Worm (Caenorhabditis elegans): ENCODE measurements around the gene glb-19.
A peak's percentile ranks its signal among the peaks of the same experiment; 100 is the strongest.

glb-19 gene

ce11 chrIV:10666523-10666922, 12.6 kb upstream of the glb-19 start, which contains the start of gene epi-1:
TSS of gene epi-1 (plus strand) at chrIV:10666823.
- TF ChIP-seq unc-42 (tag; optimal IDR thresholded peaks at IDR 0.05): no peak
- TF ChIP-seq hlh-8 (tag; optimal IDR thresholded peaks at IDR 0.05): peak; percentile 2
- no peak for TF ChIP-seq zip-5 (tag; optimal IDR thresholded peaks at IDR 0.05)
- TF ChIP-seq ahr-1 (tag; optimal IDR thresholded peaks at IDR 0.05): no peak

ce11 chrIV:10664134-10664533, 10.2 kb upstream of the glb-19 start, which contains the start of gene K08C7.7:
TSS of gene K08C7.7 (plus strand) at chrIV:10664434.
- TF ChIP-seq nfya-1 (tag; optimal IDR thresholded peaks at IDR 0.05) (no peak), dmd-4 (tag; optimal IDR thresholded peaks at IDR 0.05; ENCODE audit: borderline replicate concordance) (no peak), unc-55 (GFP tag; optimal IDR thresholded peaks at IDR 0.05) (no peak), unc-42 (tag; optimal IDR thresholded peaks at IDR 0.05) (no peak), pha-2 (tag; optimal IDR thresholded peaks at IDR 0.05) (no peak), mec-3 (tag; optimal IDR thresholded peaks at IDR 0.05; ENCODE audit: borderline replicate concordance) (no peak), pros-1 (tag; optimal IDR thresholded peaks at IDR 0.05) (no peak), ets-4 (tag; optimal IDR thresholded peaks at IDR 0.05) (no peak), ceh-6 (GFP tag; optimal IDR thresholded peaks at IDR 0.05) (no peak), madf-2 (tag; optimal IDR thresholded peaks at IDR 0.05) (no peak), ceh-30 (tag; optimal IDR thresholded peaks at IDR 0.05) (no peak), ceh-9 (tag; optimal IDR thresholded peaks at IDR 0.05) (no peak), ref-2 (tag; optimal IDR thresholded peaks at IDR 0.05) (no peak), ceh-19 (GFP tag; optimal IDR thresholded peaks at IDR 0.05) (no peak), ahr-1 (tag; optimal IDR thresholded peaks at IDR 0.05) (no peak), elt-2 (tag; optimal IDR thresholded peaks at IDR 0.05) (no peak), ceh-48 (tag; optimal IDR thresholded peaks at IDR 0.05) (no peak)

- no peak for TF ChIP-seq T23F11.4 (GFP tag; optimal IDR thresholded peaks at IDR 0.05)
- no peak for TF ChIP-seq C38D4.7 (GFP tag; optimal IDR thresholded peaks at IDR 0.05)
- no peak for TF ChIP-seq mec-3 (tag; optimal IDR thresholded peaks at IDR 0.05; ENCODE audit: borderline replicate concordance)
- no peak for TF ChIP-seq fkh-10 (GFP tag; optimal IDR thresholded peaks at IDR 0.05)
- TF ChIP-seq lin-11 (tag; optimal IDR thresholded peaks at IDR 0.05): no peak
- no peak for TF ChIP-seq ceh-24 (tag; optimal IDR thresholded peaks at IDR 0.05)
- no peak for TF ChIP-seq npax-4 (tag; optimal IDR thresholded peaks at IDR 0.05)
Measured at ce11 chrIV:10661760-10662159, 7.8 kb upstream of the glb-19 start, which contains the start of gene fmo-1. TSS of gene fmo-1 (plus strand) at chrIV:10661857.

ce11 chrIV:10661072-10661471, 7.1 kb upstream of the glb-19 start:
- no peak for TF ChIP-seq che-1 (tag; optimal IDR thresholded peaks at IDR 0.05)
- no peak for TF ChIP-seq ceh-45 (GFP tag; IDR thresholded peaks at IDR 0.05)
- no peak for TF ChIP-seq syd-9 (tag; optimal IDR thresholded peaks at IDR 0.05)
- TF ChIP-seq unc-55 (GFP tag; optimal IDR thresholded peaks at IDR 0.05): no peak
- TF ChIP-seq dmd-4 (tag; optimal IDR thresholded peaks at IDR 0.05; ENCODE audit: borderline replicate concordance): no peak
- no peak for TF ChIP-seq odd-2 (tag; optimal IDR thresholded peaks at IDR 0.05)
- TF ChIP-seq C08G9.2 (tag; optimal IDR thresholded peaks at IDR 0.05): no peak
- TF ChIP-seq pqm-1 (tag; optimal IDR thresholded peaks at IDR 0.05): no peak
- no peak for TF ChIP-seq ceh-30 (tag; optimal IDR thresholded peaks at IDR 0.05)
- no peak for TF ChIP-seq unc-3 (GFP tag; conservative IDR thresholded peaks at IDR 0.05)
- TF ChIP-seq unc-3 (tag; optimal IDR thresholded peaks at IDR 0.05): no peak
- TF ChIP-seq tbx-7 (tag; optimal IDR thresholded peaks at IDR 0.05): no peak
- TF ChIP-seq ztf-16 (tag; optimal IDR thresholded peaks at IDR 0.05): no peak
- TF ChIP-seq zip-5 (tag; optimal IDR thresholded peaks at IDR 0.05): no peak
- no peak for TF ChIP-seq eyg-1 (tag; optimal IDR thresholded peaks at IDR 0.05)
- no peak for TF ChIP-seq ref-2 (tag; optimal IDR thresholded peaks at IDR 0.05)
- TF ChIP-seq ceh-18 (tag; optimal IDR thresholded peaks at IDR 0.05): no peak

Measured in whole organism, late embryonic.